Worm (Caenorhabditis elegans) whole organism, young adult: Measurements from ENCODE around the gene F11G11.15.
A peak's percentile ranks its signal among the peaks of the same experiment; 100 is the strongest.
"Not testable (repeated sequence)": the region's sequence is repeated elsewhere in the genome, so short reads cannot be mapped to it uniquely, and the experiment has no call there.

ENCODE experiments used
- B0261.1 ChIP-seq: sonication (generic microtip); optimal IDR thresholded peaks from 2 replicates; lab custom pipeline; 2016; ENCODE audit warnings: mild to moderate bottlenecking, missing genetic modification characterization, moderate library complexity, missing compliant biosample characterization
- C06A6.2 ChIP-seq: fragments of 200-800 bp; sonication (Bioruptor generic); conservative IDR thresholded peaks from 2 replicates; pipeline ENCODE4 v1.3.6; 2022; ENCODE audit warnings: missing genetic modification characterization, missing compliant biosample characterization
- D2030.7 ChIP-seq: fragments of 200-800 bp; sonication (Bioruptor generic); IDR thresholded peaks from 2 replicates; pipeline ENCODE4 v1.3.6; 2022; ENCODE audit warnings: missing genetic modification reagents, missing genetic modification characterization, missing compliant biosample characterization
- F10E7.11 ChIP-seq: sonication (generic microtip); optimal IDR thresholded peaks from 2 replicates; lab custom pipeline; 2017; ENCODE audit warnings: mild to moderate bottlenecking, missing genetic modification characterization, moderate library complexity, missing compliant biosample characterization
- F23B12.7 ChIP-seq: sonication (generic microtip); optimal IDR thresholded peaks from 2 replicates; lab custom pipeline; 2017; ENCODE audit warnings: missing genetic modification characterization, mild to moderate bottlenecking, missing compliant biosample characterization, antibody characterized with exemption, moderate library complexity; ENCODE audit not compliant: insufficient read depth
- F33H1.4 ChIP-seq: fragments of 200-800 bp; sonication (Bioruptor generic); IDR thresholded peaks from 2 replicates; pipeline ENCODE4 v1.3.6; 2022; ENCODE audit warnings: missing genetic modification reagents, missing genetic modification characterization, missing compliant biosample characterization
- F37B4.10 ChIP-seq: fragments of 200-800 bp; sonication (Bioruptor generic); IDR thresholded peaks from 2 replicates; pipeline ENCODE4 v1.3.6; 2022; ENCODE audit warnings: missing genetic modification characterization, missing compliant biosample characterization
- F49E8.2 ChIP-seq: sonication (generic microtip); optimal IDR thresholded peaks from 3 replicates; lab custom pipeline; 2017; ENCODE audit warnings: missing genetic modification characterization, mild to moderate bottlenecking, missing compliant biosample characterization, antibody characterized with exemption, moderate library complexity; ENCODE audit not compliant: insufficient read depth
- Y56A3A.18 ChIP-seq: fragments of 200-800 bp; sonication (Bioruptor generic); IDR thresholded peaks from 2 replicates; pipeline ENCODE4 v1.3.6; 2022; ENCODE audit warnings: missing genetic modification reagents, missing genetic modification characterization, missing compliant biosample characterization
- Y95B8A.8 ChIP-seq: fragments of 200-800 bp; sonication (Bioruptor generic); IDR thresholded peaks from 2 replicates; pipeline ENCODE4 v1.3.6; 2022; ENCODE audit warnings: missing genetic modification reagents, missing genetic modification characterization, missing compliant biosample characterization
- aptf-3 ChIP-seq: fragments of 200-800 bp; sonication (Bioruptor generic); IDR thresholded peaks from 2 replicates; pipeline ENCODE4 v1.3.6; 2022; ENCODE audit warnings: missing genetic modification characterization, missing compliant biosample characterization
- atf-7 ChIP-seq: sonication (generic microtip); optimal IDR thresholded peaks from 2 replicates; lab custom pipeline; 2017; ENCODE audit warnings: mild to moderate bottlenecking, missing genetic modification characterization, missing compliant biosample characterization
- athp-1 ChIP-seq: sonication (generic microtip); optimal IDR thresholded peaks from 2 replicates; lab custom pipeline; 2017; ENCODE audit warnings: mild to moderate bottlenecking, missing genetic modification characterization, missing compliant biosample characterization
- attf-3 ChIP-seq: fragments of 200-800 bp; sonication (Bioruptor generic); conservative IDR thresholded peaks from 2 replicates; pipeline ENCODE4 v1.3.6; 2022; ENCODE audit warnings: missing genetic modification reagents, missing genetic modification characterization, missing compliant biosample characterization
- ccch-3 ChIP-seq: fragments of 200-800 bp; sonication (Bioruptor generic); optimal IDR thresholded peaks from 2 replicates; lab custom pipeline; 2018; ENCODE audit warnings: mild to moderate bottlenecking, missing genetic modification characterization, missing compliant biosample characterization
- cebp-2 ChIP-seq: fragments of 200-800 bp; sonication (Bioruptor generic); IDR thresholded peaks from 2 replicates; pipeline ENCODE4 v1.3.6; 2022; ENCODE audit warnings: missing genetic modification characterization, missing compliant biosample characterization
- ceh-40 ChIP-seq: fragments of 200-800 bp; sonication (Bioruptor generic); IDR thresholded peaks from 2 replicates; pipeline ENCODE4 v1.3.6; 2022; ENCODE audit warnings: missing genetic modification characterization, missing compliant biosample characterization
- ceh-58 ChIP-seq: fragments of 200-800 bp; sonication (Bioruptor generic); IDR thresholded peaks from 2 replicates; pipeline ENCODE4 v1.3.6; 2022; ENCODE audit warnings: missing genetic modification characterization, missing compliant biosample characterization
- ceh-79 ChIP-seq: sonication (generic microtip); optimal IDR thresholded peaks from 2 replicates; lab custom pipeline; 2017; ENCODE audit warnings: mild to moderate bottlenecking, missing genetic modification characterization, missing compliant biosample characterization
- dox-1 ChIP-seq: fragments of 200-800 bp; sonication (Bioruptor generic); IDR thresholded peaks from 2 replicates; pipeline ENCODE4 v1.3.6; 2022; ENCODE audit warnings: missing genetic modification reagents, missing genetic modification characterization, missing compliant biosample characterization
- dpff-1 ChIP-seq: sonication (generic microtip); optimal IDR thresholded peaks from 2 replicates; lab custom pipeline; 2017; ENCODE audit warnings: mild to moderate bottlenecking, missing genetic modification characterization, missing compliant biosample characterization
- efl-1 ChIP-seq: fragments of 150-350 bp; optimal IDR thresholded peaks from 2 replicates; lab custom pipeline; 2014; ENCODE audit warnings: missing biosample characterization, missing genetic modification reagents, missing genetic modification characterization
- egl-18 ChIP-seq: fragments of 200-800 bp; sonication (Bioruptor generic); IDR thresholded peaks from 2 replicates; pipeline ENCODE4 v1.3.6; 2022; ENCODE audit warnings: missing genetic modification reagents, missing genetic modification characterization, missing compliant biosample characterization
- fkh-3 ChIP-seq: sonication (generic microtip); optimal IDR thresholded peaks from 2 replicates; lab custom pipeline; 2016; ENCODE audit warnings: mild to moderate bottlenecking, missing genetic modification characterization, missing compliant biosample characterization
- gei-17 ChIP-seq: fragments of 200-800 bp; sonication (Bioruptor generic); optimal IDR thresholded peaks from 2 replicates; lab custom pipeline; 2018; ENCODE audit warnings: mild to moderate bottlenecking, missing genetic modification characterization, missing compliant biosample characterization
- hlh-26 ChIP-seq: fragments of 200-800 bp; sonication (Bioruptor generic); conservative IDR thresholded peaks from 2 replicates; pipeline ENCODE4 v1.3.6; 2022; ENCODE audit warnings: missing genetic modification reagents, missing genetic modification characterization, missing compliant biosample characterization
- hmg-1.2 ChIP-seq: fragments of 200-800 bp; sonication (Bioruptor generic); IDR thresholded peaks from 2 replicates; pipeline ENCODE4 v1.3.6; 2022; ENCODE audit warnings: missing genetic modification reagents, missing genetic modification characterization, missing compliant biosample characterization
- hsf-1 ChIP-seq: fragments of 200-800 bp; sonication (Bioruptor generic); IDR thresholded peaks from 2 replicates; pipeline ENCODE4 v1.3.6; 2022; ENCODE audit warnings: missing genetic modification reagents, missing genetic modification characterization, missing compliant biosample characterization
- let-607 ChIP-seq, 2 experiments: fragments of 200-800 bp in 1 of 2; sonication (Bioruptor generic) in 1 of 2; sonication (generic microtip) in 1 of 2; optimal IDR thresholded peaks; 2 replicates each; lab custom pipeline; 2016 to 2018; ENCODE audit warnings: mild to moderate bottlenecking in 2 of 2, missing compliant biosample characterization in 2 of 2, missing genetic modification characterization in 2 of 2, moderate library complexity in 2 of 2, missing genotype in 1 of 2
- lin-26 ChIP-seq: fragments of 200-800 bp; sonication (Bioruptor generic); IDR thresholded peaks from 2 replicates; pipeline ENCODE4 v1.3.6; 2022; ENCODE audit warnings: missing genetic modification reagents, missing genetic modification characterization, missing compliant biosample characterization
- lin-35 ChIP-seq, 3 experiments: fragments of 150-350 bp in 2 of 3; sonication (generic microtip) in 1 of 3; optimal IDR thresholded peaks; 2 replicates each; lab custom pipeline; 2014 to 2018; ENCODE audit warnings: missing biosample characterization in 3 of 3, missing genetic modification characterization in 3 of 3, missing genetic modification reagents in 3 of 3
- lin-40 ChIP-seq: sonication (generic microtip); optimal IDR thresholded peaks from 2 replicates; lab custom pipeline; 2016; ENCODE audit warnings: missing genetic modification characterization, mild to moderate bottlenecking, missing compliant biosample characterization, missing genotype, missing genetic modification reagents
- lsl-1 ChIP-seq: fragments of 200-800 bp; sonication (Bioruptor generic); optimal IDR thresholded peaks from 2 replicates; lab custom pipeline; 2018; ENCODE audit warnings: mild to moderate bottlenecking, missing genetic modification characterization, moderate library complexity, missing compliant biosample characterization
- lsy-27 ChIP-seq: sonication (generic microtip); optimal IDR thresholded peaks from 2 replicates; lab custom pipeline; 2017; ENCODE audit warnings: missing genetic modification characterization, mild to moderate bottlenecking, missing compliant biosample characterization, antibody characterized with exemption, missing genotype, borderline replicate concordance; ENCODE audit not compliant: insufficient read depth
- nfyb-1 ChIP-seq: fragments of 200-800 bp; sonication (Bioruptor generic); IDR thresholded peaks from 2 replicates; pipeline ENCODE4 v1.3.6; 2022; ENCODE audit warnings: missing genetic modification reagents, missing genetic modification characterization, missing compliant biosample characterization
- nhr-179 ChIP-seq: sonication (generic microtip); optimal IDR thresholded peaks from 2 replicates; lab custom pipeline; 2016; ENCODE audit warnings: mild to moderate bottlenecking, missing genetic modification characterization, missing compliant biosample characterization
- sdz-38 ChIP-seq: sonication (generic microtip); optimal IDR thresholded peaks from 2 replicates; lab custom pipeline; 2016; ENCODE audit warnings: missing genotype, missing genetic modification characterization, missing compliant biosample characterization
- snpc-3.4 ChIP-seq: sonication (generic microtip); optimal IDR thresholded peaks from 2 replicates; lab custom pipeline; 2017; ENCODE audit warnings: missing genetic modification characterization, mild to moderate bottlenecking, missing compliant biosample characterization, antibody characterized with exemption, moderate library complexity, missing genotype, missing genetic modification reagents
- snpc-4 ChIP-seq, 5 experiments: fragments of 150-350 bp in 1 of 5; sonication (generic microtip) in 4 of 5; optimal IDR thresholded peaks; 2 replicates each; lab custom pipeline; 2014 to 2018; ENCODE audit warnings: missing genetic modification characterization in 5 of 5, missing biosample characterization in 3 of 5, antibody characterized with exemption in 2 of 5, mild to moderate bottlenecking in 2 of 5, missing compliant biosample characterization in 2 of 5, missing genotype in 2 of 5, moderate library complexity in 2 of 5, missing genetic modification reagents in 1 of 5
- tbp1 ChIP-seq: fragments of 200-800 bp; sonication (Bioruptor generic); optimal IDR thresholded peaks from 2 replicates; lab custom pipeline; 2018; ENCODE audit warnings: mild to moderate bottlenecking, missing genetic modification characterization, missing compliant biosample characterization
- unc-130 ChIP-seq: sonication (generic microtip); optimal IDR thresholded peaks from 2 replicates; lab custom pipeline; 2016; ENCODE audit warnings: missing genetic modification reagents, missing genetic modification characterization, missing compliant biosample characterization
- unc-62 ChIP-seq: fragments of 150-350 bp; optimal IDR thresholded peaks from 2 replicates; lab custom pipeline; 2014; ENCODE audit warnings: missing biosample characterization, missing genetic modification reagents, missing genetic modification characterization
- zim-3 ChIP-seq: sonication (generic microtip); optimal IDR thresholded peaks from 2 replicates; lab custom pipeline; 2017; ENCODE audit warnings: mild to moderate bottlenecking, missing genetic modification characterization, moderate library complexity, missing compliant biosample characterization
- ztf-25 ChIP-seq: fragments of 200-800 bp; sonication (Bioruptor generic); IDR thresholded peaks from 2 replicates; pipeline ENCODE4 v1.3.6; 2022; ENCODE audit warnings: missing genetic modification reagents, missing genetic modification characterization, missing compliant biosample characterization
- ztf-3 ChIP-seq: fragments of 200-800 bp; sonication (Bioruptor generic); optimal IDR thresholded peaks from 2 replicates; lab custom pipeline; 2018; ENCODE audit warnings: mild to moderate bottlenecking, missing genetic modification characterization, missing compliant biosample characterization
- ztf-6 ChIP-seq: fragments of 200-800 bp; sonication (Bioruptor generic); IDR thresholded peaks from 2 replicates; pipeline ENCODE4 v1.3.6; 2022; ENCODE audit warnings: missing genetic modification reagents, missing genetic modification characterization, missing compliant biosample characterization

The F11G11.15 gene

ce11 chrII:4903696-4904095 lies 29.1 kb downstream of the F11G11.15 start, which contains the start of gene sgt-1:
TSS of gene sgt-1 (minus strand) at chrII:4903796.
- TF ChIP-seq C06A6.2 (GFP tag; lab: Robert Waterston, UW); ztf-3; ceh-79: not testable (repeated sequence)

ce11 chrII:4904277-4904676 lies 29.6 kb downstream of the F11G11.15 start:
- no peak for TF ChIP-seq sdz-38 (tag; lab: Kevin White, UChicago)
- TF ChIP-seq F23B12.7: peak; percentile 80
- TF ChIP-seq egl-18: no peak
- TF ChIP-seq lsy-27: peak; percentile 60
- no peak for TF ChIP-seq attf-3 (GFP tag; lab: Robert Waterston, UW)
- no peak for TF ChIP-seq B0261.1 (tag; lab: Kevin White, UChicago)
- no peak for TF ChIP-seq F10E7.11
- TF ChIP-seq snpc-4 (GFP tag; optimal IDR thresholded peaks at IDR 0.05; lab: Kevin White, UChicago): peak; percentile 47
- peak; percentile 59 to 84 (median 65) for TF ChIP-seq snpc-4 (tag; optimal IDR thresholded peaks at IDR 0.05; lab: Kevin White, UChicago)
- TF ChIP-seq let-607 (tag; optimal IDR thresholded peaks at IDR 0.05; lab: Kevin White, UChicago): no peak
- no peak for TF ChIP-seq ccch-3 (GFP tag; lab: Kevin White, UChicago)
- peak; percentile 77 for TF ChIP-seq lsl-1 (GFP tag; lab: Kevin White, UChicago)
- TF ChIP-seq atf-7 (tag; lab: Kevin White, UChicago): no peak
- peak; percentile 29 for TF ChIP-seq unc-62 (GFP tag; lab: Kevin White, UChicago)
- TF ChIP-seq C06A6.2 (GFP tag; lab: Robert Waterston, UW): no peak
- TF ChIP-seq ceh-40 (GFP tag; lab: Robert Waterston, UW): no peak
- TF ChIP-seq lin-35 (GFP tag; optimal IDR thresholded peaks at IDR 0.05; lab: Kevin White, UChicago): peak in 1 of 3 experiments; percentile 68
- no peak for TF ChIP-seq ztf-25
- no peak for TF ChIP-seq athp-1 (tag; lab: Kevin White, UChicago)
- TF ChIP-seq zim-3: no peak
- TF ChIP-seq Y56A3A.18 (GFP tag; lab: Robert Waterston, UW): no peak
- TF ChIP-seq D2030.7: peak; percentile 69
- TF ChIP-seq ceh-58 (GFP tag; lab: Robert Waterston, UW): no peak
- TF ChIP-seq Y95B8A.8: 0 out of 2 replicates have a peak, but pooled peaks have one; percentile 60
- TF ChIP-seq snpc-3.4 (tag; lab: Kevin White, UChicago): peak; percentile 60
- peak; percentile 44 for TF ChIP-seq F49E8.2 (tag; lab: Kevin White, UChicago)
- no peak for TF ChIP-seq nhr-179 (tag; lab: Kevin White, UChicago)
- TF ChIP-seq dox-1 (GFP tag; lab: Robert Waterston, UW): peak; percentile 73
- no peak for TF ChIP-seq lin-26 (GFP tag; lab: Robert Waterston, UW)
- peak; percentile 94 for TF ChIP-seq hmg-1.2 (GFP tag; lab: Robert Waterston, UW)
- TF ChIP-seq hsf-1: peak; percentile 96
- no peak for TF ChIP-seq aptf-3 (GFP tag; lab: Robert Waterston, UW)
- TF ChIP-seq ztf-6 (GFP tag; lab: Robert Waterston, UW): no peak
- no peak for TF ChIP-seq F37B4.10
- TF ChIP-seq gei-17: no peak
- TF ChIP-seq F33H1.4 (GFP tag; lab: Robert Waterston, UW): peak; percentile 84
- no peak for TF ChIP-seq dpff-1 (tag; lab: Kevin White, UChicago)
- TF ChIP-seq nfyb-1 (GFP tag; lab: Robert Waterston, UW): 0 out of 2 replicates have a peak, but pooled peaks have one; percentile 27
- TF ChIP-seq efl-1 (GFP tag; lab: Kevin White, UChicago): peak; percentile 69
- TF ChIP-seq fkh-3 (tag; lab: Kevin White, UChicago): no peak
- TF ChIP-seq cebp-2: no peak
- no peak for TF ChIP-seq unc-130
- TF ChIP-seq tbp1: peak; percentile 62
- TF ChIP-seq lin-40 (tag; lab: Kevin White, UChicago): peak; percentile 24
- no peak for TF ChIP-seq hlh-26 (GFP tag; lab: Robert Waterston, UW)
